Worm (Caenorhabditis elegans): Measurements from ENCODE around the gene Y7A5A.1.

The Y7A5A.1 gene

DNA sequence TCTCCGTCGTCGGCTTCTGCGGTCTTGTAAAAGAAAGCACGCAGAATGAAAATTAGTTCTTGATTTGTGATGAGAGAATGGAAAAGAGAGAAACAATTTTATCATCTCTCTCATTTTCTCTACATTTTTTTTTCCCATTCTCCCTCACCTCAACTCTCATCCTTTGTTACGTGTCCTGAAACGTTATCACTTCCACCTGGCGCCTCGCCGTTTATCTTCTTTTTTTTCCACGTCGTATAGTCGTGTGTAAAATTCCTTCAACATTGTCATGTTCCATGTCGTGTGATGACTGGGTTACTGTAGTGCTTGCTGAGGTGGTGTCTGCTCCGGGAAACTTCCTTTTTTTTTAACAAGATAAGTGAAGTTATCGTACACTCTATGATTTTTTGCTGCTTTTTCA is 8.2 kb upstream of the Y7A5A.1 start:
- TF ChIP-seq skn-1 (tag; optimal IDR thresholded peaks at IDR 0.05) (peak; percentile 63), ztf-4 (tag; optimal IDR thresholded peaks at IDR 0.05) (no peak), ZK546.5 (tag; optimal IDR thresholded peaks at IDR 0.05) (no peak), nhr-237 (tag; optimal IDR thresholded peaks at IDR 0.05) (no peak), ceh-28 (tag; optimal IDR thresholded peaks at IDR 0.05) (no peak), fos-1 (tag; optimal IDR thresholded peaks at IDR 0.05) (peak; percentile 8), snpc-4 (tag; optimal IDR thresholded peaks at IDR 0.05) (peak; percentile 33), jun-1 (tag; optimal IDR thresholded peaks at IDR 0.05) (peak; percentile 87), pqm-1 (tag; optimal IDR thresholded peaks at IDR 0.05) (peak; percentile 95), elt-2 (tag; optimal IDR thresholded peaks at IDR 0.05) (peak; percentile 98), nfya-1 (tag; optimal IDR thresholded peaks at IDR 0.05; ENCODE audit: insufficient read depth) (peak; percentile 53), pha-4 (tag; optimal IDR thresholded peaks at IDR 0.05) (peak; percentile 55)

DNA sequence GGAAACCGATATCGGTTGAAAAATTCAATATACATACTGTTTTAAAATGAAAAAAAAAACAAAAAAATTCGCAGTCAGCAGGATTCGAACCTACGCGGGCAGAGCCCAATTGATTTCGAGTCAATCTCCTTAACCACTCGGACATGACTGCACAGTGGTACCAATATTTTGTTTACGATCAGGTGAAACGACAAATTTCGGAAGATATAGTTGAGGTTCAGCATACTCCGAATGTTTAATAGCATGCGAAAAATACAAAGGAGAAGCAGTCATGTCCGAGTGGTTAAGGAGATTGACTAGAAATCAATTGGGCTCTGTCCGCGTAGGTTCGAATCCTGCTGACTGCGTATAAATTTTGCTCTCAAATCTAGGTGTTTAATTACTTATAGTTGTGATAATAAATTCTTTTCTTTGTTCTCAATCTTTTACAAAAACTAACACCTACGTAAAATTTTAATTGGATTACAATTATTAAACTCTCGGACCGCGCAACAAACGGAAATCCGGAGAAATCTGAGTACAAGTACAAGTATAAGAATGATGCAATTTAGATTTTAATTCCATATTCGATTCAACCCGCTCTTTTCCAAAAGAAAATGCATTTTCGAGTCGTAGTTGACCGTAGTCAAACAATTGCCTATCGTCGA is 2.1 kb upstream of the Y7A5A.1 start, which contains the start of gene Y7A5A.13:
Y7A5A.13 (plus strand) TSS at position 597 of the 647 bp plus-strand sequence.
- no peak for TF ChIP-seq zag-1 (tag; optimal IDR thresholded peaks at IDR 0.05)
- no peak for TF ChIP-seq egl-5 (tag; optimal IDR thresholded peaks at IDR 0.05)
- TF ChIP-seq nhr-43 (tag; optimal IDR thresholded peaks at IDR 0.05; ENCODE audit: poor library complexity, severe bottlenecking), result peak; percentile 32

DNA sequence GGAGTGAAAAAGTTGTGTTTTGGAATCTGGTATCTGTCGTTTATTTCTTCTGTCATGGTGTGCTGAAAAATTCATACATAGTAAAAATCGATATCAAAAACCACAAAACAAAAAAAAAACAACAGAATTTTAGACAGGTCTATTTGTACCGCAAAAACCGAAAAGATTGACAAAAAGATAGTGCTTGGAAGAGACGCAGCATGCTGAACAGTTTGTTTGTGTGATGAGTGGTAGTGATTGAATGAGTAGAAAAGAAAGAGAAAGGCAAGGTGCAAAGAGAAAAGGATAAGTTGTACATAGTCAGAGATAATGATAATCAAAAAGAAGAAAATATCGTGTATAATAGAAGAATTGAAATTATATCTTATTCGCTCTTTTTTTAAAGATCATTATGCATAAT is 1.4 kb upstream of the Y7A5A.1 start, which contains the start of gene Y7A5A.2:
Y7A5A.2 (minus strand) TSS at position 62 of the 400 bp plus-strand sequence.
- TF ChIP-seq ceh-28 (tag; optimal IDR thresholded peaks at IDR 0.05), result peak; percentile 6
- no peak for TF ChIP-seq tbx-2 (tag; optimal IDR thresholded peaks at IDR 0.05)
- TF ChIP-seq lin-39 (tag; optimal IDR thresholded peaks at IDR 0.05), result no peak

DNA sequence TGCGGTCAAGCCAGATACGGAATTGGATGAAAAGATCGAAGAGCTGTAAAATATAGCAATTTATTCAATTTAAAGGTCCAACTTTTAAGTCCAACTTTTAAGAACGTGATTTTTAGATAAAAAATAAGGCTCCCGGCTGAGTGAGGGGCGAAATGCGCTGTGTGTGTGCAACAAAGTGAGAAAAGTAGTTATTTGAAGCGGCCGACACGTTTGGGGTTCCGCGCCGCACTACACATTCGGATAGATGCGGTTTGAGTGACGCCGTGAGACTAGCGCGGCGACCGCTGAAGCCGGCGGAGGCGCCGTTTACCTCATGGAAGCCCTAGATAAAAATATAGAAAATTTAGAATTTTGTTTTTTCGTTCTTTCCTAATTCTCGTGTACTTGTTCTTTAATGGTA is 506 bp downstream of the Y7A5A.1 start:
- TF ChIP-seq egl-5 (tag; optimal IDR thresholded peaks at IDR 0.05) (no peak), nhr-12 (tag; optimal IDR thresholded peaks at IDR 0.05) (no peak), unc-62 (GFP tag; optimal IDR thresholded peaks at IDR 0.05) (no peak), pha-4 (tag; optimal IDR thresholded peaks at IDR 0.05) (no peak), daf-12 (tag; optimal IDR thresholded peaks at IDR 0.05) (no peak), nhr-23 (tag; optimal IDR thresholded peaks at IDR 0.05) (no peak), fkh-2 (tag; optimal IDR thresholded peaks at IDR 0.05) (no peak), lsy-12 (tag; optimal IDR thresholded peaks at IDR 0.05) (no peak), ama-1 (optimal IDR thresholded peaks at IDR 0.05) (no peak)

DNA sequence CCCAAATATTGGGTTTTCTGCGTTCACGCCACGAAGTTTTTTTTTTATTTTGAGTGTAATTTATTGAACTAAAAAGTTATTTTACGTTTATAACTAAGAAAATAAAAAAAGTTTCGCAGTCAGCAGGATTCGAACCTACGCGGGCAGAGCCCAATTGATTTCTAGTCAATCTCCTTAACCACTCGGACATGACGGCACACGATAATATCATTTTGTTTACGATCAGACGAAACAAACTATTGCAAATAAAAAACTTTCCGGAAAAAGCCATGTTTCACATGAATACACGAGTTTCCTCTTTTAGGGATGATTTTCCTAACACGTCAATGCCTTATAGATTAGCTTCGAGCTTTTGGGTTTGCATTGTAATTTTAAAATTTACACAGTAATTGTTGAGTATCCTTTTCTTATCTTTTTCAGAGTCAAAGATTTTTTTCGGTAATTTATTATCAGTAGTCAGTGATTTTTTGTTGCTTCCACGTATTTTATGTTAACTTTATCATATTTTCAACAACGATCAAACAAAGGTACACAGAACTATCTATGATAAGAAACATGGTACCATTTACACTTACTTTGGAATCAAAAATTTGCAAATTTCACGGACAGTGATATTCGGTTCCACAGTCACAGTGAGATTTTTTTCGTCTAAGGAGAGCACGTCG is 1.3 kb downstream of the Y7A5A.1 start:
- TF ChIP-seq fkh-2 (tag; optimal IDR thresholded peaks at IDR 0.05) (no peak), elt-2 (tag; optimal IDR thresholded peaks at IDR 0.05) (peak; percentile 68), pqm-1 (tag; optimal IDR thresholded peaks at IDR 0.05) (peak; percentile 22), sea-2 (GFP tag; optimal IDR thresholded peaks at IDR 0.05) (no peak), hmg-11 (tag; optimal IDR thresholded peaks at IDR 0.05) (no peak), mdl-1 (tag; optimal IDR thresholded peaks at IDR 0.05) (no peak), ceh-82 (tag; optimal IDR thresholded peaks at IDR 0.05) (no peak), ZK546.5 (tag; optimal IDR thresholded peaks at IDR 0.05) (no peak)

DNA sequence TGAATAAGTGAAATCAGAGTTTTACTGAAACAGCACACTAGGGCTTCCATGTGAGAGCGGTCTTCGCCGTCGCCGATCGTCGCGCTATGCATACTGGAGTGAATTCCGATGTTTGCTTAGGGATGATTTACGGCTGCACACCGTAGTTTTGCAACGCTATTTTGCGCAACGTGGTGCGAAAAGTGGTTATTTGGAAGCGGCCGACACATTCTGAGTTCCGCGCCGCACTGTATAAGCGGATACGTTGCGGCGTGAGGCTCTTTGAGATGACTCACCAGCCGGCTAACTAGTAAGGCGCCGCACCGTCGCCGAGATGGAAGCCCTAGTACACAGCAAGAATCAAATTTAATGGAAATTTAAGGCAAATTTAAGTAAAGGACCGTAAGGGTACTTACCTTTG is 2.8 kb downstream of the Y7A5A.1 start:
- TF ChIP-seq nhr-12 (tag; optimal IDR thresholded peaks at IDR 0.05), result no peak
- TF ChIP-seq fkh-2 (tag; optimal IDR thresholded peaks at IDR 0.05), result no peak
- no peak for TF ChIP-seq ceh-16 (tag; optimal IDR thresholded peaks at IDR 0.05)
- no peak for TF ChIP-seq ama-1 (optimal IDR thresholded peaks at IDR 0.05)
- TF ChIP-seq nhr-43 (tag; optimal IDR thresholded peaks at IDR 0.05; ENCODE audit: poor library complexity, severe bottlenecking), result no peak
- TF ChIP-seq nhr-25 (tag; optimal IDR thresholded peaks at IDR 0.05), result no peak
- TF ChIP-seq fos-1 (tag; optimal IDR thresholded peaks at IDR 0.05), result no peak
- no peak for TF ChIP-seq egl-5 (tag; optimal IDR thresholded peaks at IDR 0.05)
- TF ChIP-seq elt-1 (tag; optimal IDR thresholded peaks at IDR 0.05), result no peak
- no peak for TF ChIP-seq lsy-12 (tag; optimal IDR thresholded peaks at IDR 0.05)
- no peak for TF ChIP-seq sea-2 (GFP tag; optimal IDR thresholded peaks at IDR 0.05)
- TF ChIP-seq ztf-11 (tag; optimal IDR thresholded peaks at IDR 0.05), result no peak
- TF ChIP-seq R02D3.7 (tag; optimal IDR thresholded peaks at IDR 0.05), result no peak
